Worm (Caenorhabditis elegans): ENCODE measurements around the gene W09D10.5.

Gene W09D10.5

DNA sequence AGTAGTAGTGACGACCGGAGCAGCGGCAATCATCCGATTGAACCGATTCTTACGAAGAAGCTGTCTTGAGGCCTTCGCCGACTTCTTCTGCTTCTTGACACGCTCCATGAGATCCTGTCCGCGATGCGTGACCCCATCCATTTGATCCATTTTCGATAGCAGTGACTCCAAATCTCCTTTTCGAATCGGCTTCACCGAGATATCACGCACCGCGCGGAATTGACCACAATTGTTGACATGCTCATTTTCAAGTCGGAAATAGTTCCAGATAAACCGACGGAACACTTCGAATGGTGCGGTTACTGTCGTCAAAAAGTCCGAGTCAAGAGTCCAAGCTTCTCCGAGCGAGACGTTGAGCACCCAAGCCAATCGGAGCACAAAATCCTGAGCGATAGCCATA is 7.5 kb downstream of the W09D10.5 start:
- no peak for TF ChIP-seq unc-62 (GFP tag; optimal IDR thresholded peaks at IDR 0.05)

DNA sequence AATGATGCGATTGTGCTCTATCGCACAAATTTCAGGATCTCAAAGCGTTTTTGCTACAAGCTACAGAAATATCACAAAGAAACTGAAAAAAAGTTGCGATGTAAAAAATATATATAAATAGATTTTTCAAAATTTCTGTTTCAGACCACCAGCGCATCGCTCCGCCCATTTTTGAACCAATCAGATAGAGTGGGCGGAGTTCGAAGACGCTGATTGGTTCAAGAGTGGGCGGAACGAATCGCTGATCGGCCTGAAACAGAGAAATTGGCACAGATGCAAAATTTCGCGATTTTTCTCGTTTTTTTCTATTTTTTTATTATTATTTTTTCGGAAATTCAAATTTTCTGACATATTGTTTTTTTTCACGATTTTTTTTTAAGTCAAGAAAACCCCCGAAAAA is 8.5 kb downstream of the W09D10.5 start:
- no peak for TF ChIP-seq unc-62 (GFP tag; optimal IDR thresholded peaks at IDR 0.05)

DNA sequence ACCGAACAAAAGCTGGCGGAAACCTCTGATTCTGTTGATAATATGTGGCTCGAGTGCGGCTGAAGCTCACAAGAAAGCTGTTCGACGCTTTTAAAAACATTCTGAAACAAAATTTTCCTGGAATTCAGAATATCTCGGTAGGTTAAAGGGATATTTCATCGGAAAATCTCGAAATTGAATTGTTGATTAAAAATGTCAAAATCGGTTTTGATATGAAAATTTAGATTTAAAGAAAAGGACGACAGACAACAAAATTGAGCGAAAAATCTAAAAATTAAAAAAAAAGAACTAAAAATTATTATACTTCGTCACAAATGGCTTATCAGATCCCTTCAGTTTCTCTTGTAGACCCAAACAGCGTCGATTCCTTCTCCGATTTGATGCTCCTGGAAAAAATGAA is 10.9 kb downstream of the W09D10.5 start, which contains the start of gene Y39A1A.20:
Gene Y39A1A.20 (minus strand): TSS at position 101 of the 400 bp plus-strand sequence.
- no peak for TF ChIP-seq unc-62 (GFP tag; optimal IDR thresholded peaks at IDR 0.05)

ce11 chrIII:10694294-10694693 is 17.0 kb downstream of the W09D10.5 start, which contains the start of the genes Y39A1A.18 and fmo-3:
Gene Y39A1A.18, minus strand, starts transcription at chrIII:10694485.
Gene fmo-3, plus strand, starts transcription at chrIII:10694681.
- TF ChIP-seq unc-62 (GFP tag; optimal IDR thresholded peaks at IDR 0.05) = no peak

ce11 chrIII:10691019-10691418 is 20.3 kb downstream of the W09D10.5 start, which contains the start of gene Y39A1A.17:
Gene Y39A1A.17, minus strand, starts transcription at chrIII:10691119.
- TF ChIP-seq unc-62 (GFP tag; optimal IDR thresholded peaks at IDR 0.05) = no peak

ce11 chrIII:10689057-10689456 is 22.3 kb downstream of the W09D10.5 start, which contains the start of gene Y39A1A.31:
Gene Y39A1A.31, minus strand, starts transcription at chrIII:10689157.
- no peak for TF ChIP-seq unc-62 (GFP tag; optimal IDR thresholded peaks at IDR 0.05)

- no peak for TF ChIP-seq unc-62 (GFP tag; optimal IDR thresholded peaks at IDR 0.05)
Measured at ce11 chrIII:10678971-10679370, 32.4 kb downstream of the W09D10.5 start, which contains the start of gene Y39A1A.16. Gene Y39A1A.16, plus strand, starts transcription at chrIII:10679271.

DNA sequence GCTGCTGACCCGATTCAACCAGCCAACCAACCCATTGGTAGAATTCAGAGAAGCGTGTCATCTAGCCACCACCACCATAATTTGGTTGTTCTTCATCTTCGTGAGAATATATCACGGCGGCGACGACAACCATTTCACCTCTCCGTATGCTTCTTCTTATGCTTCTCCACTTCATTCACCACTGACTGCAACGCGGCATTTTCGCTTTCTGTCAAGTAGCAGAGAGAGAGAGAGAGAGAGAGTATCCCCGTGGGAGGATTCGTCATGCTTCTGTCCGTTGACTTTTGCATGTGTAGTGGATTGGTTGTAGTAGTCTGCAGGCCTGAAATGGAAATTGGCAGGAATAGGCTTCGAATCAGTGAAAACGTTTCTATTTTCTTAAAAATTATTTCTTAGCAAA is 39.4 kb downstream of the W09D10.5 start:
- no peak for TF ChIP-seq unc-62 (GFP tag; optimal IDR thresholded peaks at IDR 0.05)

ce11 chrIII:10666640-10667039 is 44.7 kb downstream of the W09D10.5 start:
- TF ChIP-seq unc-62 (GFP tag; optimal IDR thresholded peaks at IDR 0.05) = no peak

- no peak for TF ChIP-seq unc-62 (GFP tag; optimal IDR thresholded peaks at IDR 0.05)
Measured at ce11 chrIII:10661292-10661691, 50.0 kb downstream of the W09D10.5 start.
